Fruit fly (Drosophila melanogaster) whole organism, prepupa: ENCODE measurements around the gene PIG-H.

ENCODE experiments used
- Blimp-1 ChIP-seq: fragments of 200-800 bp; sonication (Bioruptor generic); optimal IDR thresholded peaks from 3 replicates; lab custom pipeline; 2017; ENCODE audit warnings: missing biosample characterization, missing genetic modification characterization, mild to moderate bottlenecking, moderate library complexity, missing genetic modification reagents
- CG10631 ChIP-seq: fragments of 200-800 bp; sonication (Bioruptor generic); optimal IDR thresholded peaks from 2 replicates; lab custom pipeline; 2016; ENCODE audit warnings: missing biosample characterization, missing genetic modification characterization
- CG10669 ChIP-seq: fragments of 200-800 bp; sonication (Bioruptor generic); optimal IDR thresholded peaks from 3 replicates; lab custom pipeline; 2018; ENCODE audit warnings: missing biosample characterization, mild to moderate bottlenecking, missing genetic modification characterization, moderate library complexity
- CG11294 ChIP-seq: fragments of 200-800 bp; sonication (Bioruptor generic); IDR thresholded peaks from 2 replicates; pipeline ENCODE4 v1.3.6; 2022; ENCODE audit warnings: missing biosample characterization, missing genetic modification characterization
- CG11762 ChIP-seq: fragments of 200-800 bp; sonication (Bioruptor generic); optimal IDR thresholded peaks from 3 replicates; lab custom pipeline; 2016; ENCODE audit warnings: missing biosample characterization, missing genetic modification characterization; ENCODE audit not compliant: insufficient read depth
- CG11902 ChIP-seq: fragments of 200-800 bp; sonication (Bioruptor generic); optimal IDR thresholded peaks from 3 replicates; lab custom pipeline; 2016; ENCODE audit warnings: missing biosample characterization, missing genetic modification characterization
- CG15336 ChIP-seq: fragments of 200-800 bp; sonication (Bioruptor generic); IDR thresholded peaks from 2 replicates; pipeline ENCODE4 v1.3.6; 2022; ENCODE audit warnings: missing biosample characterization, missing genetic modification characterization
- CG16779 ChIP-seq: fragments of 200-800 bp; sonication (Bioruptor generic); optimal IDR thresholded peaks from 3 replicates; lab custom pipeline; 2017; ENCODE audit warnings: missing biosample characterization, mild to moderate bottlenecking, missing genetic modification characterization
- CG31627 ChIP-seq: fragments of 200-800 bp; sonication (Bioruptor generic); optimal IDR thresholded peaks from 3 replicates; lab custom pipeline; 2016; ENCODE audit warnings: missing biosample characterization, missing genetic modification characterization
- CG34406 ChIP-seq: fragments of 200-800 bp; sonication (Bioruptor generic); optimal IDR thresholded peaks from 3 replicates; lab custom pipeline; 2016; ENCODE audit warnings: missing biosample characterization, missing genetic modification characterization
- CG3919 ChIP-seq: fragments of 200-800 bp; sonication (Bioruptor generic); optimal IDR thresholded peaks from 3 replicates; lab custom pipeline; 2016; ENCODE audit warnings: missing biosample characterization, missing genetic modification characterization
- CG4318 ChIP-seq: fragments of 200-800 bp; sonication (Bioruptor generic); optimal IDR thresholded peaks from 3 replicates; lab custom pipeline; 2017; ENCODE audit warnings: missing biosample characterization, mild to moderate bottlenecking, missing genetic modification characterization
- CG6163 ChIP-seq: fragments of 200-800 bp; sonication (Bioruptor generic); IDR thresholded peaks from 3 replicates; pipeline ENCODE4 v1.3.6; 2022; ENCODE audit warnings: missing biosample characterization, missing genetic modification characterization
- CG6276 ChIP-seq: fragments of 200-800 bp; sonication (Bioruptor generic); optimal IDR thresholded peaks from 2 replicates; lab custom pipeline; 2017; ENCODE audit warnings: missing biosample characterization, mild to moderate bottlenecking, missing genetic modification characterization
- CG6792 ChIP-seq: fragments of 200-800 bp; sonication (Bioruptor generic); optimal IDR thresholded peaks from 3 replicates; lab custom pipeline; 2016; ENCODE audit warnings: missing biosample characterization, missing genetic modification characterization
- CG6808 ChIP-seq: fragments of 200-800 bp; sonication (Bioruptor generic); optimal IDR thresholded peaks from 3 replicates; lab custom pipeline; 2017; ENCODE audit warnings: missing biosample characterization, missing genetic modification characterization, mild to moderate bottlenecking, moderate library complexity, missing genetic modification reagents
- CG6854 ChIP-seq: fragments of 200-800 bp; sonication (Bioruptor generic); optimal IDR thresholded peaks from 2 replicates; lab custom pipeline; 2017; ENCODE audit warnings: missing biosample characterization, mild to moderate bottlenecking, missing genetic modification characterization
- CG7368 ChIP-seq: fragments of 200-800 bp; sonication (Bioruptor generic); optimal IDR thresholded peaks from 3 replicates; lab custom pipeline; 2016; ENCODE audit warnings: missing biosample characterization, missing genetic modification characterization
- CG8319 ChIP-seq: fragments of 200-800 bp; sonication (Bioruptor generic); optimal IDR thresholded peaks from 3 replicates; lab custom pipeline; 2016; ENCODE audit warnings: missing biosample characterization, missing genetic modification characterization
- CG9139 ChIP-seq: fragments of 200-800 bp; sonication (Bioruptor generic); optimal IDR thresholded peaks from 3 replicates; lab custom pipeline; 2017; ENCODE audit warnings: missing biosample characterization, mild to moderate bottlenecking, missing genetic modification characterization
- Eip75B ChIP-seq: fragments of 200-800 bp; sonication (Bioruptor generic); optimal IDR thresholded peaks from 3 replicates; lab custom pipeline; 2016; ENCODE audit warnings: missing biosample characterization, missing genetic modification characterization
- Eip78C ChIP-seq: fragments of 200-800 bp; sonication (Bioruptor generic); peaks from one replicate; lab custom pipeline; 2016; ENCODE audit warnings: missing biosample characterization, missing genetic modification characterization
- Eip93F ChIP-seq: fragments of 200-800 bp; sonication (Bioruptor generic); optimal IDR thresholded peaks from 2 replicates; lab custom pipeline; 2016; ENCODE audit warnings: missing biosample characterization, mild to moderate bottlenecking, missing genetic modification characterization
- Ets96B ChIP-seq: fragments of 200-800 bp; optimal IDR thresholded peaks from 2 replicates; lab custom pipeline; 2019; ENCODE audit warnings: missing biosample characterization, mild to moderate bottlenecking, missing genetic modification characterization, moderate library complexity
- Gug ChIP-seq: fragments of 200-800 bp; sonication (Bioruptor generic); IDR thresholded peaks from 2 replicates; pipeline ENCODE4 v1.3.6; 2022; ENCODE audit warnings: missing biosample characterization, missing genetic modification characterization
- Hr38 ChIP-seq: sonication (Bioruptor generic); optimal IDR thresholded peaks from 2 replicates; lab custom pipeline; 2016; ENCODE audit warnings: missing biosample characterization, missing genetic modification characterization
- Hr39 ChIP-seq: fragments of 200-800 bp; sonication (Bioruptor generic); optimal IDR thresholded peaks from 2 replicates; lab custom pipeline; 2016; ENCODE audit warnings: missing biosample characterization, missing genetic modification characterization
- Hr4 ChIP-seq: fragments of 200-800 bp; sonication (Bioruptor generic); optimal IDR thresholded peaks from 3 replicates; lab custom pipeline; 2016; ENCODE audit warnings: missing biosample characterization, missing genetic modification characterization
- Lpt ChIP-seq: fragments of 200-800 bp; sonication (Bioruptor generic); optimal IDR thresholded peaks from 3 replicates; lab custom pipeline; 2016; ENCODE audit warnings: missing biosample characterization, missing genetic modification characterization
- Met ChIP-seq: fragments of 200-800 bp; sonication (Bioruptor generic); optimal IDR thresholded peaks from 3 replicates; lab custom pipeline; 2016; ENCODE audit warnings: missing biosample characterization, missing genetic modification characterization
- OdsH ChIP-seq: fragments of 200-800 bp; sonication (Bioruptor generic); optimal IDR thresholded peaks from 3 replicates; lab custom pipeline; 2016; ENCODE audit warnings: missing biosample characterization, missing genetic modification characterization
- Smox ChIP-seq: fragments of 200-800 bp; sonication (Bioruptor generic); optimal IDR thresholded peaks from 3 replicates; lab custom pipeline; 2016; ENCODE audit warnings: missing biosample characterization, missing genetic modification characterization
- Sox102F ChIP-seq: fragments of 200-800 bp; sonication (Bioruptor generic); optimal IDR thresholded peaks from 2 replicates; lab custom pipeline; 2016; ENCODE audit warnings: missing biosample characterization, mild to moderate bottlenecking, missing genetic modification characterization
- Sox14 ChIP-seq: fragments of 200-800 bp; sonication (Bioruptor generic); optimal IDR thresholded peaks from 3 replicates; lab custom pipeline; 2016; ENCODE audit warnings: missing biosample characterization, missing genetic modification characterization
- Sox15 ChIP-seq: fragments of 200-800 bp; sonication (Bioruptor generic); optimal IDR thresholded peaks from 3 replicates; lab custom pipeline; 2016; ENCODE audit warnings: missing biosample characterization, missing genetic modification characterization
- achi ChIP-seq: fragments of 200-800 bp; sonication (Bioruptor generic); optimal IDR thresholded peaks from 3 replicates; lab custom pipeline; 2016; ENCODE audit warnings: missing biosample characterization, missing genetic modification characterization
- cyc ChIP-seq: fragments of 200-800 bp; sonication (Bioruptor generic); optimal IDR thresholded peaks from 3 replicates; lab custom pipeline; 2016; ENCODE audit warnings: missing biosample characterization, missing genetic modification characterization
- dac ChIP-seq: fragments of 200-800 bp; sonication (Bioruptor generic); optimal IDR thresholded peaks from 2 replicates; lab custom pipeline; 2017; ENCODE audit warnings: missing biosample characterization, mild to moderate bottlenecking, missing genetic modification characterization
- dsx ChIP-seq: fragments of 200-800 bp; optimal IDR thresholded peaks from 3 replicates; lab custom pipeline; 2019; ENCODE audit warnings: missing biosample characterization, mild to moderate bottlenecking, missing genetic modification characterization, moderate library complexity; ENCODE audit not compliant: poor library complexity, severe bottlenecking
- eg ChIP-seq: fragments of 200-800 bp; sonication (Bioruptor generic); IDR thresholded peaks from 3 replicates; pipeline ENCODE4 v1.3.6; 2022; ENCODE audit warnings: missing biosample characterization, missing genetic modification characterization
- esn ChIP-seq: fragments of 200-800 bp; sonication (Bioruptor generic); optimal IDR thresholded peaks from 2 replicates; lab custom pipeline; 2016; ENCODE audit warnings: missing biosample characterization, mild to moderate bottlenecking, missing genetic modification characterization, moderate library complexity
- fd59A ChIP-seq: fragments of 200-800 bp; sonication (Bioruptor generic); optimal IDR thresholded peaks from 2 replicates; lab custom pipeline; 2017; ENCODE audit warnings: missing biosample characterization, mild to moderate bottlenecking, missing genetic modification characterization, missing genetic modification reagents
- fd85E ChIP-seq: fragments of 200-800 bp; sonication (Bioruptor generic); optimal IDR thresholded peaks from 3 replicates; lab custom pipeline; 2016; ENCODE audit warnings: missing biosample characterization, missing genetic modification characterization
- fkh ChIP-seq: fragments of 200-800 bp; sonication (Bioruptor generic); optimal IDR thresholded peaks from 3 replicates; lab custom pipeline; 2017; ENCODE audit warnings: missing biosample characterization, mild to moderate bottlenecking, missing genetic modification characterization, moderate library complexity
- lz ChIP-seq: fragments of 200-800 bp; sonication (Bioruptor generic); optimal IDR thresholded peaks from 3 replicates; lab custom pipeline; 2016; ENCODE audit warnings: missing biosample characterization, missing genetic modification characterization
- pdm3 ChIP-seq: fragments of 200-800 bp; sonication (Bioruptor generic); optimal IDR thresholded peaks from 3 replicates; lab custom pipeline; 2016; ENCODE audit warnings: missing biosample characterization, missing genetic modification characterization
- spab ChIP-seq: fragments of 200-800 bp; sonication (Bioruptor generic); optimal IDR thresholded peaks from 2 replicates; lab custom pipeline; 2017; ENCODE audit warnings: missing biosample characterization, mild to moderate bottlenecking, missing genetic modification characterization, missing genetic modification reagents
- ss ChIP-seq, 2 experiments: fragments of 200-800 bp; sonication (Bioruptor generic); optimal IDR thresholded peaks; 2 replicates in 1 of 2; 3 replicates in 1 of 2; lab custom pipeline; 2017 to 2018; ENCODE audit warnings: mild to moderate bottlenecking in 2 of 2, missing biosample characterization in 2 of 2, missing genetic modification characterization in 2 of 2, moderate library complexity in 1 of 2
- svp ChIP-seq: fragments of 200-800 bp; sonication (Bioruptor generic); peaks from one replicate; lab custom pipeline; 2016; ENCODE audit warnings: missing biosample characterization, missing genetic modification characterization
- topi ChIP-seq: fragments of 200-800 bp; sonication (Bioruptor generic); optimal IDR thresholded peaks from 3 replicates; lab custom pipeline; 2016; ENCODE audit warnings: missing biosample characterization, missing genetic modification characterization
- vri ChIP-seq: fragments of 200-800 bp; sonication (Bioruptor generic); optimal IDR thresholded peaks from 3 replicates; lab custom pipeline; 2016; ENCODE audit warnings: missing biosample characterization, mild to moderate bottlenecking, missing genetic modification characterization

The PIG-H gene

dm6 chr3R:8027203-8027688 lies 27.6 kb downstream of the PIG-H start:
- TF ChIP-seq esn (peak; percentile 91), ss (GFP tag; optimal IDR thresholded peaks at IDR 0.05; lab: Kevin White, UChicago) (peak; percentile 85 to 94), CG4318 (GFP tag; lab: Kevin White, UChicago) (peak; percentile 89), eg (GFP tag; lab: Robert Waterston, UW) (peak; percentile 53; the same call in 2 of the 3 replicates), OdsH (peak; percentile 89), lz (peak; percentile 80), Sox102F (peak; percentile 83), CG9139 (GFP tag; lab: Kevin White, UChicago) (peak; percentile 82), Hr4 (GFP tag; lab: Kevin White, UChicago) (peak; percentile 84), CG10631 (GFP tag; lab: Kevin White, UChicago) (peak; percentile 92), CG7368 (GFP tag; lab: Kevin White, UChicago) (peak; percentile 71), Eip78C (peak; percentile 95), CG6808 (peak; percentile 75), Hr38 (GFP tag; lab: Kevin White, UChicago) (no peak), Sox14 (GFP tag; lab: Kevin White, UChicago) (peak; percentile 77), CG6276 (GFP tag; lab: Kevin White, UChicago) (peak; percentile 89), Ets96B (tag; lab: Kevin White, UChicago) (peak; percentile 83), CG34406 (GFP tag; lab: Kevin White, UChicago) (peak; percentile 92), fd59A (GFP tag; lab: Kevin White, UChicago) (peak; percentile 50), CG11294 (GFP tag; lab: Robert Waterston, UW) (peak; percentile 52; the same call in 1 of the 2 replicates), topi (no peak), Smox (GFP tag; lab: Kevin White, UChicago) (no peak), Met (GFP tag; lab: Kevin White, UChicago) (peak; percentile 51), cyc (GFP tag; lab: Kevin White, UChicago) (peak; percentile 25), vri (peak; percentile 65), CG16779 (tag; lab: Kevin White, UChicago) (peak; percentile 91), Lpt (GFP tag; lab: Kevin White, UChicago) (peak; percentile 74), svp (peak; percentile 88), fkh (no peak), Eip75B (GFP tag; lab: Kevin White, UChicago) (peak; percentile 77), spab (GFP tag; lab: Kevin White, UChicago) (peak; percentile 74), CG11902 (GFP tag; lab: Kevin White, UChicago) (peak; percentile 55), Blimp-1 (GFP tag; lab: Kevin White, UChicago) (peak; percentile 64), CG6854 (GFP tag; lab: Kevin White, UChicago) (peak; percentile 74), pdm3 (peak; percentile 76), dsx (peak; percentile 85), CG31627 (peak; percentile 64), CG15336 (peak; percentile 88), achi (peak; percentile 92), Gug (GFP tag; lab: Robert Waterston, UW) (peak; percentile 39; the same call in 1 of the 2 replicates), dac (GFP tag; lab: Kevin White, UChicago) (peak; percentile 66), Hr39 (GFP tag; lab: Kevin White, UChicago) (peak; percentile 63), CG10669 (GFP tag; lab: Kevin White, UChicago) (peak; percentile 76), Sox15 (peak; percentile 78), CG11762 (GFP tag; lab: Kevin White, UChicago) (peak; percentile 42), CG8319 (peak; percentile 12), Eip93F (GFP tag; lab: Kevin White, UChicago) (peak; percentile 42), CG6792 (peak; percentile 87), fd85E (GFP tag; lab: Kevin White, UChicago) (peak; percentile 54), CG6163 (peak; percentile 75), CG3919 (GFP tag; lab: Kevin White, UChicago) (peak; percentile 72)
